Worm (Caenorhabditis elegans) whole organism, late embryonic: Measurements from ENCODE around the gene eif-3.F.

ENCODE experiments used
- C08G9.2 ChIP-seq: sonication (generic microtip); optimal IDR thresholded peaks from 2 replicates; lab custom pipeline; 2016; ENCODE audit warnings: mild to moderate bottlenecking, missing genetic modification characterization, moderate library complexity, missing compliant biosample characterization
- F13H6.1 ChIP-seq: sonication (generic microtip); optimal IDR thresholded peaks from 2 replicates; lab custom pipeline; 2016; ENCODE audit warnings: missing genetic modification characterization, missing compliant biosample characterization
- K02D7.2 ChIP-seq: sonication (generic microtip); optimal IDR thresholded peaks from 2 replicates; lab custom pipeline; 2017; ENCODE audit warnings: mild to moderate bottlenecking, missing genetic modification characterization, missing compliant biosample characterization
- ceh-14 ChIP-seq: sonication (generic microtip); optimal IDR thresholded peaks from 2 replicates; lab custom pipeline; 2016; ENCODE audit warnings: missing genotype, missing genetic modification characterization, missing compliant biosample characterization
- ceh-18 ChIP-seq: sonication (generic microtip); optimal IDR thresholded peaks from 2 replicates; lab custom pipeline; 2016; ENCODE audit warnings: missing genetic modification characterization, missing compliant biosample characterization
- ceh-19 ChIP-seq: fragments of 200-800 bp; sonication (Bioruptor generic); optimal IDR thresholded peaks from 2 replicates; lab custom pipeline; 2018; ENCODE audit warnings: mild to moderate bottlenecking, missing genetic modification characterization, missing compliant biosample characterization
- ceh-22 ChIP-seq: sonication (generic microtip); optimal IDR thresholded peaks from 2 replicates; lab custom pipeline; 2017; ENCODE audit warnings: missing biosample characterization, missing genetic modification characterization
- ceh-30 ChIP-seq: fragments of 150-350 bp; optimal IDR thresholded peaks from 2 replicates; lab custom pipeline; 2014; ENCODE audit warnings: missing biosample characterization, missing genetic modification characterization
- ceh-34 ChIP-seq: sonication (generic microtip); optimal IDR thresholded peaks from 2 replicates; lab custom pipeline; 2016; ENCODE audit warnings: mild to moderate bottlenecking, missing genetic modification characterization, missing compliant biosample characterization
- ceh-48 ChIP-seq: sonication (generic microtip); optimal IDR thresholded peaks from 2 replicates; lab custom pipeline; 2016; ENCODE audit warnings: missing genetic modification characterization, inconsistent platforms, missing compliant biosample characterization
- ceh-9 ChIP-seq: sonication (generic microtip); optimal IDR thresholded peaks from 2 replicates; lab custom pipeline; 2016; ENCODE audit warnings: mild to moderate bottlenecking, missing genetic modification characterization, inconsistent platforms, missing compliant biosample characterization
- dmd-4 ChIP-seq: sonication (generic microtip); optimal IDR thresholded peaks from 2 replicates; lab custom pipeline; 2016; ENCODE audit warnings: borderline replicate concordance, missing genetic modification characterization, missing compliant biosample characterization
- dve-1 ChIP-seq: sonication (generic microtip); optimal IDR thresholded peaks from 2 replicates; lab custom pipeline; 2017; ENCODE audit warnings: antibody characterized with exemption, mild to moderate bottlenecking, missing genetic modification characterization, missing compliant biosample characterization
- eyg-1 ChIP-seq: sonication (generic microtip); optimal IDR thresholded peaks from 2 replicates; lab custom pipeline; 2016; ENCODE audit warnings: missing genotype, missing genetic modification characterization, missing compliant biosample characterization
- fax-1 ChIP-seq: sonication (generic microtip); optimal IDR thresholded peaks from 2 replicates; lab custom pipeline; 2016; ENCODE audit warnings: missing genotype, missing genetic modification characterization, missing compliant biosample characterization
- fkh-10 ChIP-seq: fragments of 150-350 bp; optimal IDR thresholded peaks from 2 replicates; lab custom pipeline; 2014; ENCODE audit warnings: missing biosample characterization, missing genetic modification reagents, missing genetic modification characterization
- fkh-6 ChIP-seq: sonication (generic microtip); optimal IDR thresholded peaks from 2 replicates; lab custom pipeline; 2016; ENCODE audit warnings: missing genetic modification characterization, missing compliant biosample characterization
- gmeb-2 ChIP-seq: sonication (generic microtip); optimal IDR thresholded peaks from 2 replicates; lab custom pipeline; 2016; ENCODE audit warnings: missing genetic modification characterization, inconsistent platforms, missing compliant biosample characterization
- hlh-13 ChIP-seq: fragments of 200-800 bp; sonication (Bioruptor generic); optimal IDR thresholded peaks from 2 replicates; lab custom pipeline; 2018; ENCODE audit warnings: mild to moderate bottlenecking, missing genetic modification characterization, missing compliant biosample characterization
- hlh-15 ChIP-seq: sonication (generic microtip); optimal IDR thresholded peaks from 2 replicates; lab custom pipeline; 2016; ENCODE audit warnings: missing genetic modification characterization, missing compliant biosample characterization
- hlh-6 ChIP-seq: sonication (generic microtip); optimal IDR thresholded peaks from 2 replicates; lab custom pipeline; 2016; ENCODE audit warnings: missing genotype, missing genetic modification characterization, missing compliant biosample characterization
- hlh-8 ChIP-seq: sonication (generic microtip); optimal IDR thresholded peaks from 2 replicates; lab custom pipeline; 2016; ENCODE audit warnings: missing genotype, missing genetic modification characterization, missing compliant biosample characterization
- lim-6 ChIP-seq: sonication (generic microtip); optimal IDR thresholded peaks from 2 replicates; lab custom pipeline; 2016; ENCODE audit warnings: missing genetic modification characterization, missing compliant biosample characterization
- lin-11 ChIP-seq: fragments of 200-800 bp; sonication (Bioruptor generic); optimal IDR thresholded peaks from 2 replicates; lab custom pipeline; 2018; ENCODE audit warnings: mild to moderate bottlenecking, missing genetic modification characterization, missing compliant biosample characterization
- madf-2 ChIP-seq: sonication (generic microtip); optimal IDR thresholded peaks from 2 replicates; lab custom pipeline; 2017; ENCODE audit warnings: missing genetic modification characterization, missing compliant biosample characterization
- nfya-1 ChIP-seq: sonication (generic microtip); optimal IDR thresholded peaks from 2 replicates; lab custom pipeline; 2017; ENCODE audit warnings: missing genetic modification characterization, mild to moderate bottlenecking, missing compliant biosample characterization, antibody characterized with exemption, moderate library complexity
- nhr-11 ChIP-seq: fragments of 150-350 bp; optimal IDR thresholded peaks from 2 replicates; lab custom pipeline; 2014; ENCODE audit warnings: missing biosample characterization, missing genetic modification characterization
- nhr-232 ChIP-seq: sonication (generic microtip); optimal IDR thresholded peaks from 2 replicates; lab custom pipeline; 2016; ENCODE audit warnings: missing genetic modification characterization, missing compliant biosample characterization
- pag-3 ChIP-seq: sonication (generic microtip); optimal IDR thresholded peaks from 2 replicates; lab custom pipeline; 2016; ENCODE audit warnings: missing compliant biosample characterization, missing genetic modification characterization, borderline replicate concordance
- pat-9 ChIP-seq: fragments of 200-800 bp; sonication (Bioruptor generic); optimal IDR thresholded peaks from 2 replicates; lab custom pipeline; 2018; ENCODE audit warnings: mild to moderate bottlenecking, missing genetic modification characterization, moderate library complexity, missing compliant biosample characterization
- pax-1 ChIP-seq: fragments of 150-350 bp; optimal IDR thresholded peaks from 2 replicates; lab custom pipeline; 2014; ENCODE audit warnings: missing biosample characterization, missing genetic modification characterization
- pha-2 ChIP-seq: sonication (generic microtip); optimal IDR thresholded peaks from 2 replicates; lab custom pipeline; 2017; ENCODE audit warnings: mild to moderate bottlenecking, missing genetic modification characterization, missing compliant biosample characterization
- pqm-1 ChIP-seq: sonication (generic microtip); optimal IDR thresholded peaks from 2 replicates; lab custom pipeline; 2016; ENCODE audit warnings: missing genetic modification characterization, missing compliant biosample characterization
- pros-1 ChIP-seq: fragments of 150-350 bp; optimal IDR thresholded peaks from 2 replicates; lab custom pipeline; 2014; ENCODE audit warnings: missing biosample characterization, missing genetic modification reagents, missing genetic modification characterization
- ref-2 ChIP-seq: sonication (generic microtip); optimal IDR thresholded peaks from 2 replicates; lab custom pipeline; 2016; ENCODE audit warnings: missing genetic modification characterization, missing compliant biosample characterization
- sdc-2 ChIP-seq: sonication (generic microtip); optimal IDR thresholded peaks from 2 replicates; lab custom pipeline; 2016; ENCODE audit warnings: missing genotype, missing genetic modification characterization, missing compliant biosample characterization
- sox-2 ChIP-seq: fragments of 200-800 bp; sonication (Bioruptor generic); IDR thresholded peaks from 2 replicates; pipeline ENCODE4 v1.3.6; 2022; ENCODE audit warnings: missing genetic modification reagents, missing genetic modification characterization, missing compliant biosample characterization
- sox-4 ChIP-seq: sonication (generic microtip); optimal IDR thresholded peaks from 2 replicates; lab custom pipeline; 2017; ENCODE audit warnings: mild to moderate bottlenecking, missing genetic modification characterization, inconsistent platforms, missing compliant biosample characterization
- tbx-2 ChIP-seq: sonication (generic microtip); optimal IDR thresholded peaks from 2 replicates; lab custom pipeline; 2016; ENCODE audit warnings: missing genetic modification characterization, missing compliant biosample characterization
- tbx-7 ChIP-seq: sonication (generic microtip); optimal IDR thresholded peaks from 2 replicates; lab custom pipeline; 2016; ENCODE audit warnings: missing genotype, missing genetic modification characterization, missing compliant biosample characterization
- unc-3 ChIP-seq, 2 experiments: fragments of 200-800 bp in 1 of 2; sonication (Bioruptor generic) in 1 of 2; sonication (generic microtip) in 1 of 2; conservative IDR thresholded peaks in 1 of 2; optimal IDR thresholded peaks in 1 of 2; 2 replicates each; pipeline versions ENCODE4 v1.3.6 to Lab custom; 2016 to 2022; ENCODE audit warnings: missing compliant biosample characterization in 2 of 2, missing genetic modification characterization in 2 of 2, missing genetic modification reagents in 1 of 2
- unc-55 ChIP-seq: sonication (generic microtip); optimal IDR thresholded peaks from 2 replicates; lab custom pipeline; 2017; ENCODE audit warnings: missing biosample characterization, missing genetic modification reagents, missing genetic modification characterization
- unc-86 ChIP-seq: sonication (generic microtip); optimal IDR thresholded peaks from 2 replicates; lab custom pipeline; 2016; ENCODE audit warnings: missing genetic modification characterization, missing compliant biosample characterization
- ztf-16 ChIP-seq: sonication (generic microtip); optimal IDR thresholded peaks from 2 replicates; lab custom pipeline; 2017; ENCODE audit warnings: missing genetic modification characterization, missing compliant biosample characterization

eif-3.F gene

DNA sequence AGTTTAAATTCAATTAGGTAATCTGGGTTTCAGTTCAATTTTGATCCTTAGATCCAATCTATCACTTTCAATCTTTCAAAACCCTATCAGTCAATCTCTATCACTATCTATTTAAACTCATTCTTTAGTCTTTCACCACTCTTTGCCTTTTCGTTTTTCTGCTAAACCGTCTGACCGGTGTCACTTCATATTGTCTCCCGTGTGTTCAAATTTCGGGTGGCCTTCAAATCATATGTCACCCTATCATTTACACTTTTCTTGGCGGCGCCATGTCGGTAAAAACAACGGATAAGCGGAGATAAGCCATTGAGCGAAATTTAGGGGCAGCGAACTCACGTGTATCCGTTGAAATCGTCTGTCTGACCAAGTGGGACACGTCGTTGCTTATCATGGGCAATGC is 12.5 kb downstream of the eif-3.F start:
- TF ChIP-seq sdc-2 (tag; lab: Kevin White, UChicago) (no peak), lim-6 (tag; lab: Kevin White, UChicago) (no peak), unc-3 (GFP tag; conservative IDR thresholded peaks at IDR 0.05; lab: Robert Waterston, UW) (no peak), unc-3 (tag; optimal IDR thresholded peaks at IDR 0.05; lab: Kevin White, UChicago) (no peak), tbx-7 (tag; lab: Kevin White, UChicago) (no peak), dve-1 (tag; lab: Kevin White, UChicago) (no peak), nhr-232 (tag; lab: Kevin White, UChicago) (no peak), pqm-1 (tag; lab: Kevin White, UChicago) (no peak), hlh-8 (tag; lab: Kevin White, UChicago) (no peak), ceh-19 (GFP tag; lab: Kevin White, UChicago) (no peak), hlh-6 (tag; lab: Kevin White, UChicago) (no peak), lin-11 (no peak), ref-2 (no peak), C08G9.2 (no peak), sox-4 (tag; lab: Kevin White, UChicago) (no peak), nfya-1 (tag; lab: Kevin White, UChicago) (no peak), unc-55 (GFP tag; lab: Kevin White, UChicago) (no peak), fkh-10 (no peak)
- TF ChIP-seq, all 69 proteins: peak for 0

DNA sequence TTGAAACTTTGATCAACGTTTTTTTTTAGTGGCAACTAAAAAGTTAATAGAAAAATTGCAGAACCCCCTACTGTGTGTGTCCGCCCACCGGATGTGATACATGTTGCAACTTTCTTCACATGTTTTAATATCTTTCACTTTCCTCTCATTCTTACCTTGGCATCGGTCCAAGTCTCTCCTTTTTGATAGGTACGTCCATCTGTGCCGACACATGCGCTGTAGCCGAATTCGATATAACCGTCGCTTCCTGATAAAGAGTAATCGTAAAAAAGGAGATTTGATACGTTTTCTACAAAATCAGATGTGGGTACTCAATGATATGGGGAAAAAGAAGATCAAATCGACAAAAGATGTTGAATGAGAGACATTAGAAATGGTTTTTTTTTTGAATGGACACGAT is 13.7 kb downstream of the eif-3.F start:
- TF ChIP-seq dve-1 (tag; lab: Kevin White, UChicago) = no peak
- no peak for TF ChIP-seq pat-9 (tag; lab: Kevin White, UChicago)
- no peak for TF ChIP-seq ceh-9 (tag; lab: Kevin White, UChicago)
- no peak for TF ChIP-seq sox-2 (GFP tag; lab: Robert Waterston, UW)
- no peak for TF ChIP-seq pax-1
- no peak for TF ChIP-seq ceh-22 (tag; lab: Kevin White, UChicago)
- no peak for TF ChIP-seq ceh-14 (tag; lab: Kevin White, UChicago)
- no peak for TF ChIP-seq fkh-6 (tag; lab: Kevin White, UChicago)
- TF ChIP-seq hlh-15 (tag; lab: Kevin White, UChicago) = no peak
- no peak for TF ChIP-seq ceh-18 (tag; lab: Kevin White, UChicago)
- TF ChIP-seq F13H6.1 = no peak
- no peak for TF ChIP-seq ceh-48
- TF ChIP-seq gmeb-2 (tag; lab: Kevin White, UChicago) = no peak
- no peak for TF ChIP-seq madf-2 (tag; lab: Kevin White, UChicago)
- no peak for TF ChIP-seq fax-1
- TF ChIP-seq ceh-34 (tag; lab: Kevin White, UChicago) = no peak
- TF ChIP-seq tbx-2 (tag; lab: Kevin White, UChicago) = no peak
- no peak for TF ChIP-seq hlh-13
- no peak for TF ChIP-seq unc-3 (GFP tag; conservative IDR thresholded peaks at IDR 0.05; lab: Robert Waterston, UW)
- no peak for TF ChIP-seq unc-3 (tag; optimal IDR thresholded peaks at IDR 0.05; lab: Kevin White, UChicago)

DNA sequence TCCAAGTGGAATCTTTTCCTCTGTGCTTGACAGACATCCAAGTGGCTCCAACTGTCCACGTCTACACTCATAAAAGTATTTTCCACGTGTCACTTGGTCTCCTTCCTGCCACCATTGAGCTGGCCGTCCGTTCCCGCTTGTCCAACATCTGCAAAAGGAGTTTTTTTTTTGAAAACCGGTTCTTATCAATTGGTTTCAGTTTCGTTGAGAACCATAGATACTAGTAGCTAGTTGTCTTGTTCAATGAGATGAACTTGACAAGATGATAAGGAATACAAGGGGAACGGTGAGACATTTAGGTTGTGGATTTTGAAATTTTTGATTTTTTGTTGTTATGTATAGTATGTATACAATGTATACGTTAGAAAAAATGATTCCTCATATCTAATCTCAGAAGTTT is 14.4 kb downstream of the eif-3.F start:
- TF ChIP-seq pha-2 (no peak), K02D7.2 (tag; lab: Kevin White, UChicago) (no peak), eyg-1 (no peak), pax-1 (no peak), ceh-30 (tag; lab: Kevin White, UChicago) (no peak), hlh-6 (tag; lab: Kevin White, UChicago) (no peak), nhr-11 (no peak), unc-86 (no peak), dmd-4 (no peak), ceh-22 (tag; lab: Kevin White, UChicago) (no peak), pros-1 (tag; lab: Kevin White, UChicago) (no peak), ceh-9 (tag; lab: Kevin White, UChicago) (no peak), ztf-16 (tag; lab: Kevin White, UChicago) (no peak), hlh-8 (tag; lab: Kevin White, UChicago) (no peak), ceh-14 (tag; lab: Kevin White, UChicago) (no peak), pag-3 (tag; lab: Kevin White, UChicago) (no peak), ceh-48 (no peak), unc-55 (GFP tag; lab: Kevin White, UChicago) (no peak)
